Fruit fly (Drosophila melanogaster) whole organism, embryonic: Measurements from ENCODE around the gene CG6693.

Experiments used
- Adf1 ChIP-seq: fragments of 200-800 bp; sonication (Bioruptor generic); IDR thresholded peaks from 2 replicates; pipeline ENCODE4 v1.3.6; 2022; ENCODE audit warnings: missing biosample characterization, missing genetic modification characterization
- Antp ChIP-seq: fragments of 200-800 bp; sonication (Bioruptor generic); optimal IDR thresholded peaks from 3 replicates; lab custom pipeline; 2016; ENCODE audit warnings: missing biosample characterization, missing genetic modification characterization
- Bteb2 ChIP-seq: fragments of 200-800 bp; sonication (Bioruptor generic); optimal IDR thresholded peaks from 2 replicates; lab custom pipeline; 2016; ENCODE audit warnings: missing biosample characterization, missing genetic modification characterization
- CG10543 ChIP-seq: fragments of 200-800 bp; sonication (Bioruptor generic); optimal IDR thresholded peaks from 3 replicates; lab custom pipeline; 2017; ENCODE audit warnings: missing biosample characterization, mild to moderate bottlenecking, missing genetic modification characterization, moderate library complexity
- CG10565 ChIP-seq: fragments of 200-800 bp; sonication (Bioruptor generic); optimal IDR thresholded peaks from 3 replicates; lab custom pipeline; 2016; ENCODE audit warnings: missing biosample characterization, mild to moderate bottlenecking, missing genetic modification characterization
- CG11560 ChIP-seq: fragments of 200-800 bp; sonication (Bioruptor generic); IDR thresholded peaks from 3 replicates; pipeline ENCODE4 v1.3.6; 2022; ENCODE audit warnings: missing biosample characterization, missing genetic modification characterization
- CG12071 ChIP-seq: fragments of 200-800 bp; sonication (Bioruptor generic); optimal IDR thresholded peaks from 3 replicates; lab custom pipeline; 2018; ENCODE audit warnings: missing biosample characterization, mild to moderate bottlenecking, missing genetic modification characterization
- CG12391 ChIP-seq: fragments of 200-800 bp; sonication (Bioruptor generic); optimal IDR thresholded peaks from 3 replicates; lab custom pipeline; 2018; ENCODE audit warnings: missing biosample characterization, mild to moderate bottlenecking, missing genetic modification characterization, moderate library complexity
- CG12942 ChIP-seq: fragments of 200-800 bp; sonication (Bioruptor generic); optimal IDR thresholded peaks from 3 replicates; lab custom pipeline; 2016; ENCODE audit warnings: missing biosample characterization, missing genetic modification characterization
- CG13123 ChIP-seq: fragments of 200-800 bp; sonication (Bioruptor generic); optimal IDR thresholded peaks from 2 replicates; lab custom pipeline; 2016; ENCODE audit warnings: missing biosample characterization, missing genetic modification characterization
- CG13894 ChIP-seq: fragments of 200-800 bp; sonication (Bioruptor generic); optimal IDR thresholded peaks from 3 replicates; lab custom pipeline; 2018; ENCODE audit warnings: missing biosample characterization, mild to moderate bottlenecking, missing genetic modification characterization, moderate library complexity
- CG1529 ChIP-seq: fragments of 200-800 bp; sonication (Bioruptor generic); optimal IDR thresholded peaks from 3 replicates; lab custom pipeline; 2018; ENCODE audit warnings: missing biosample characterization, missing genetic modification characterization
- CG17912 ChIP-seq: fragments of 200-800 bp; sonication (Bioruptor generic); optimal IDR thresholded peaks from 2 replicates; lab custom pipeline; 2018; ENCODE audit warnings: missing biosample characterization, mild to moderate bottlenecking, missing genetic modification characterization
- CG18764 ChIP-seq: fragments of 200-800 bp; sonication (Bioruptor generic); optimal IDR thresholded peaks from 3 replicates; lab custom pipeline; 2016; ENCODE audit warnings: missing biosample characterization, missing genetic modification characterization
- CG2116 ChIP-seq: fragments of 200-800 bp; sonication (Bioruptor generic); optimal IDR thresholded peaks from 3 replicates; lab custom pipeline; 2018; ENCODE audit warnings: missing biosample characterization, mild to moderate bottlenecking, missing genetic modification characterization
- CG30431 ChIP-seq: fragments of 200-800 bp; sonication (Bioruptor generic); optimal IDR thresholded peaks from 2 replicates; lab custom pipeline; 2017; ENCODE audit warnings: missing biosample characterization, missing genetic modification characterization
- CG34422 ChIP-seq: fragments of 200-800 bp; sonication (Bioruptor generic); IDR thresholded peaks from 3 replicates; pipeline ENCODE4 v1.3.6; 2022; ENCODE audit warnings: missing biosample characterization, missing genetic modification characterization
- CG42726 ChIP-seq: fragments of 200-800 bp; sonication (Bioruptor generic); IDR thresholded peaks from 2 replicates; pipeline ENCODE4 v1.3.6; 2022; ENCODE audit warnings: missing biosample characterization, missing genetic modification characterization; ENCODE audit not compliant: partially characterized antibody
- CG43689 ChIP-seq: fragments of 200-800 bp; sonication (Bioruptor generic); IDR thresholded peaks from 2 replicates; pipeline ENCODE4 v1.3.6; 2022; ENCODE audit warnings: missing biosample characterization, missing genetic modification characterization
- CG5180 ChIP-seq: fragments of 200-800 bp; sonication (Bioruptor generic); optimal IDR thresholded peaks from 3 replicates; lab custom pipeline; 2017; ENCODE audit warnings: missing biosample characterization, missing genetic modification characterization, mild to moderate bottlenecking, moderate library complexity, missing genetic modification reagents
- CG5245 ChIP-seq: fragments of 200-800 bp; sonication (Bioruptor generic); optimal IDR thresholded peaks from 3 replicates; lab custom pipeline; 2016; ENCODE audit warnings: missing biosample characterization, missing genetic modification characterization
- CG5953 ChIP-seq: fragments of 200-800 bp; sonication (Bioruptor generic); IDR thresholded peaks from 2 replicates; pipeline ENCODE4 v1.3.6; 2022; ENCODE audit warnings: missing biosample characterization, missing genetic modification characterization
- CG7357 ChIP-seq: fragments of 200-800 bp; sonication (Bioruptor generic); IDR thresholded peaks from 3 replicates; pipeline ENCODE4 v1.3.6; 2022; ENCODE audit warnings: missing biosample characterization, missing genetic modification characterization
- Dad ChIP-seq: fragments of 200-800 bp; sonication (Bioruptor generic); optimal IDR thresholded peaks from 3 replicates; lab custom pipeline; 2016; ENCODE audit warnings: missing biosample characterization, missing genetic modification characterization
- Doc3 ChIP-seq: fragments of 200-800 bp; sonication (Bioruptor generic); IDR thresholded peaks from 3 replicates; pipeline ENCODE4 v1.3.6; 2022; ENCODE audit warnings: missing biosample characterization, missing genetic modification characterization; ENCODE audit not compliant: partially characterized antibody
- Dp ChIP-seq: fragments of 200-800 bp; sonication (Bioruptor generic); optimal IDR thresholded peaks from 2 replicates; lab custom pipeline; 2018; ENCODE audit warnings: missing biosample characterization, mild to moderate bottlenecking, missing genetic modification characterization, moderate library complexity
- Elba2 ChIP-seq: fragments of 200-800 bp; sonication (Bioruptor generic); optimal IDR thresholded peaks from 3 replicates; lab custom pipeline; 2016; ENCODE audit warnings: missing biosample characterization, missing genetic modification characterization
- HmgD ChIP-seq: fragments of 200-800 bp; sonication (Bioruptor generic); optimal IDR thresholded peaks from 3 replicates; lab custom pipeline; 2016; ENCODE audit warnings: missing biosample characterization, missing genetic modification characterization
- Hr78 ChIP-seq, 2 experiments: fragments of 200-800 bp in 1 of 2; fragments of >200 bp in 1 of 2; sonication (Bioruptor generic) in 1 of 2; optimal IDR thresholded peaks; 2 replicates each; lab custom pipeline; 2017 to 2019; ENCODE audit warnings: missing biosample characterization in 2 of 2, missing genetic modification characterization in 2 of 2, mild to moderate bottlenecking in 1 of 2, moderate library complexity in 1 of 2
- Lim3 ChIP-seq: fragments of 200-800 bp; sonication (Bioruptor generic); IDR thresholded peaks from 2 replicates; pipeline ENCODE4 v1.3.6; 2022; ENCODE audit warnings: missing biosample characterization, missing genetic modification characterization
- Myb ChIP-seq: fragments of 200-800 bp; sonication (Bioruptor generic); optimal IDR thresholded peaks from 2 replicates; lab custom pipeline; 2016; ENCODE audit warnings: missing biosample characterization, missing genetic modification characterization
- Oaz ChIP-seq: fragments of 200-800 bp; sonication (Bioruptor generic); IDR thresholded peaks from 2 replicates; pipeline ENCODE4 v1.3.6; 2022; ENCODE audit warnings: missing biosample characterization, missing genetic modification characterization
- Trl ChIP-seq, 3 experiments: fragments of >200 bp in 2 of 3; fragments of 200-800 bp in 1 of 3; sonication (Bioruptor generic) in 1 of 3; optimal IDR thresholded peaks; 2 replicates in 1 of 3; 3 replicates in 2 of 3; lab custom pipeline; 2016 to 2017; ENCODE audit warnings: missing biosample characterization in 1 of 3, missing genetic modification characterization in 1 of 3
- Xrp1 ChIP-seq: fragments of 200-800 bp; sonication (Bioruptor generic); IDR thresholded peaks from 2 replicates; pipeline ENCODE4 v1.3.6; 2022; ENCODE audit warnings: missing biosample characterization, missing genetic modification characterization
- aop ChIP-seq: fragments of 200-800 bp; sonication (Bioruptor generic); IDR thresholded peaks from 2 replicates; pipeline ENCODE4 v1.3.6; 2022; ENCODE audit warnings: missing biosample characterization, missing genetic modification characterization
- br ChIP-seq: fragments of >200 bp; optimal IDR thresholded peaks from 2 replicates; lab custom pipeline; 2017
- corto ChIP-seq: fragments of 200-800 bp; sonication (Bioruptor generic); optimal IDR thresholded peaks from 2 replicates; lab custom pipeline; 2016; ENCODE audit warnings: missing biosample characterization, mild to moderate bottlenecking, missing genetic modification characterization, moderate library complexity
- dpn ChIP-seq, 2 experiments: fragments of 200-800 bp; sonication (Bioruptor generic); optimal IDR thresholded peaks; 3 replicates each; lab custom pipeline; 2016; ENCODE audit warnings: missing biosample characterization in 2 of 2, missing genetic modification characterization in 2 of 2
- ems ChIP-seq: fragments of 200-800 bp; sonication (Bioruptor generic); optimal IDR thresholded peaks from 3 replicates; lab custom pipeline; 2016; ENCODE audit warnings: missing biosample characterization, missing genetic modification characterization
- hbn ChIP-seq: fragments of 200-800 bp; sonication (Bioruptor generic); IDR thresholded peaks from 2 replicates; pipeline ENCODE4 v1.3.6; 2022; ENCODE audit warnings: missing biosample characterization, missing genetic modification characterization; ENCODE audit not compliant: partially characterized antibody
- jigr1 ChIP-seq: fragments of 200-800 bp; sonication (Bioruptor generic); IDR thresholded peaks from 3 replicates; pipeline ENCODE4 v1.3.6; 2022; ENCODE audit warnings: missing biosample characterization, missing genetic modification characterization
- jing ChIP-seq: fragments of 200-800 bp; sonication (Bioruptor generic); optimal IDR thresholded peaks from 2 replicates; lab custom pipeline; 2018; ENCODE audit warnings: missing biosample characterization, mild to moderate bottlenecking, missing genetic modification characterization
- knrl ChIP-seq: fragments of 200-800 bp; sonication (Bioruptor generic); IDR thresholded peaks from 3 replicates; pipeline ENCODE4 v1.3.6; 2022; ENCODE audit warnings: missing biosample characterization, missing genetic modification characterization; ENCODE audit not compliant: partially characterized antibody
- lilli ChIP-seq: fragments of 200-800 bp; sonication (Bioruptor generic); optimal IDR thresholded peaks from 3 replicates; lab custom pipeline; 2016; ENCODE audit warnings: missing biosample characterization, missing genetic modification characterization
- lola ChIP-seq, 3 experiments: fragments of >200 bp in 2 of 3; fragments of 200-800 bp in 1 of 3; sonication (Bioruptor generic) in 1 of 3; optimal IDR thresholded peaks; 2 replicates each; lab custom pipeline; 2017 to 2019; ENCODE audit warnings: missing biosample characterization in 3 of 3, missing genetic modification characterization in 3 of 3, mild to moderate bottlenecking in 1 of 3, moderate library complexity in 1 of 3
- onecut ChIP-seq: fragments of 200-800 bp; sonication (Bioruptor generic); IDR thresholded peaks from 2 replicates; pipeline ENCODE4 v1.3.6; 2022; ENCODE audit warnings: missing biosample characterization, missing genetic modification characterization
- peb ChIP-seq: fragments of 200-800 bp; sonication (Bioruptor generic); IDR thresholded peaks from 2 replicates; pipeline ENCODE4 v1.3.6; 2022; ENCODE audit warnings: missing biosample characterization, missing genetic modification characterization
- sens-2 ChIP-seq: fragments of 200-800 bp; sonication (Bioruptor generic); IDR thresholded peaks from 2 replicates; pipeline ENCODE4 v1.3.6; 2022; ENCODE audit warnings: missing biosample characterization, missing genetic modification characterization
- tgo ChIP-seq: fragments of 200-800 bp; sonication (Bioruptor generic); IDR thresholded peaks from 3 replicates; pipeline ENCODE4 v1.3.6; 2022; ENCODE audit warnings: missing biosample characterization, missing genetic modification characterization
- tup ChIP-seq: fragments of 200-800 bp; sonication (Bioruptor generic); optimal IDR thresholded peaks from 2 replicates; lab custom pipeline; 2016; ENCODE audit warnings: missing biosample characterization, mild to moderate bottlenecking, missing genetic modification characterization, moderate library complexity

Gene CG6693

DNA sequence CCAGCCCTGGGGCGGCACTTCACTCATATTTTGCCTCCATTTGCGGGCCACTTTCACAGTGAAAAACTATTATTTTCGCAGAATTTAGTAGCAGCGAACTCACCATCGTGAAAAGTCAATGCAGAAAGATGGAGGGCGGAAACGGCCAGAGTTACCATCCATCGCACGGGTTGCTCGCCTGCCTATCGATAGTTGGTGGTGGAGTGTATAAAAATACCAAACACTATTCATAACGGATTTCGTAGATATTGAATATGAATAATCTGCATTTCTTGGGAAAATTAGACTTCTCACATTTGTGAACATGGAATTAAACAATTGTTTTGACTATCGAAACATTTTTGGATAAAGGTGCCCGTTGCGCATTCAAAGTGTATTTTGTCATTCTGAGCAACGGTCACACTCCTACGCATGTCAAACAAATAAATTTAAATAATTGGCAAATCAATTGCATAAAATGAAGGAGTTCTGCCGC lies 5.2 kb downstream of the CG6693 start, which contains the start of the genes RpS25 and CG4820 (continued):
- TF ChIP-seq Doc3 (GFP tag; lab: Robert Waterston, UW) (peak; percentile 86), Trl (optimal IDR thresholded peaks at IDR 0.05; lab: Kevin White, UChicago) (no peak), Trl (GFP tag; optimal IDR thresholded peaks at IDR 0.05; lab: Kevin White, UChicago) (peak; percentile 96), CG7357 (0 out of 3 replicates have a peak, but pooled peaks have one; percentile 31), CG42726 (peak; percentile 69), lola (GFP tag; optimal IDR thresholded peaks at IDR 0.05; lab: Kevin White, UChicago) (peak in 1 of 3 experiments; percentile 76), CG30431 (peak; percentile 83), CG5953 (peak; percentile 78; the same call in 1 of the 2 replicates), lilli (GFP tag; lab: Kevin White, UChicago) (peak; percentile 84), CG1529 (GFP tag; lab: Kevin White, UChicago) (peak; percentile 85), Dad (GFP tag; lab: Kevin White, UChicago) (peak; percentile 93), onecut (GFP tag; lab: Robert Waterston, UW) (peak; percentile 93), Bteb2 (peak; percentile 87), Elba2 (GFP tag; lab: Kevin White, UChicago) (peak; percentile 52), Antp (GFP tag; lab: Kevin White, UChicago) (peak; percentile 76), CG12071 (peak; percentile 94), CG12391 (peak; percentile 92), jigr1 (GFP tag; lab: Robert Waterston, UW) (no peak), CG5180 (GFP tag; lab: Kevin White, UChicago) (peak; percentile 81), aop (GFP tag; lab: Robert Waterston, UW) (0 out of 2 replicates have a peak, but pooled peaks have one; percentile 15), ems (GFP tag; lab: Kevin White, UChicago) (peak; percentile 79), HmgD (peak; percentile 90), Lim3 (GFP tag; lab: Robert Waterston, UW) (peak; percentile 28; the same call in 1 of the 2 replicates), hbn (GFP tag; lab: Robert Waterston, UW) (peak; percentile 83), CG5245 (GFP tag; lab: Kevin White, UChicago) (peak; percentile 85), CG43689 (GFP tag; lab: Robert Waterston, UW) (peak; percentile 79), CG17912 (GFP tag; lab: Kevin White, UChicago) (peak; percentile 95), CG2116 (GFP tag; lab: Kevin White, UChicago) (peak; percentile 95), CG18764 (GFP tag; lab: Kevin White, UChicago) (peak; percentile 90), CG34422 (peak; percentile 90), Myb (peak; percentile 82), Xrp1 (GFP tag; lab: Robert Waterston, UW) (peak; percentile 48; the same call in 1 of the 2 replicates), Adf1 (peak; percentile 62), peb (peak; percentile 54; the same call in 1 of the 2 replicates), Dp (GFP tag; lab: Kevin White, UChicago) (peak; percentile 64), CG11560 (tag; lab: Robert Waterston, UW) (peak; percentile 54; the same call in 2 of the 3 replicates), br (lab: Kevin White, UChicago) (no peak), dpn (GFP tag; optimal IDR thresholded peaks at IDR 0.05; lab: Kevin White, UChicago) (peak; percentile 80 to 94), corto (GFP tag; lab: Kevin White, UChicago) (no peak), Oaz (GFP tag; lab: Robert Waterston, UW) (peak; percentile 81), tup (peak; percentile 53), CG13894 (tag; lab: Kevin White, UChicago) (peak; percentile 83), sens-2 (peak; percentile 89), CG10565 (GFP tag; lab: Kevin White, UChicago) (peak; percentile 59), CG13123 (GFP tag; lab: Kevin White, UChicago) (peak; percentile 82), jing (GFP tag; lab: Kevin White, UChicago) (peak; percentile 78), knrl (GFP tag; lab: Robert Waterston, UW) (peak; percentile 91), tgo (peak; percentile 88), CG10543 (peak; percentile 97), CG12942 (GFP tag; lab: Kevin White, UChicago) (peak; percentile 74), Hr78 (GFP tag; optimal IDR thresholded peaks at IDR 0.05; lab: Kevin White, UChicago) (peak in 1 of 2 experiments; percentile 27)
